Fruit fly (Drosophila melanogaster): ENCODE data around the gene Hrb87F.

Gene Hrb87F

dm6 chr3R:13684569-13685402 lies 24.5 kb upstream of the Hrb87F start (continued):
- no peak for TF ChIP-seq Sin3A (optimal IDR thresholded peaks at IDR 0.05)
- TF ChIP-seq sug (tag; optimal IDR thresholded peaks at IDR 0.05) = peak; percentile 27
- TF ChIP-seq dysf (GFP tag; IDR thresholded peaks at IDR 0.05) = no peak

dm6 chr3R:13683624-13684568 lies 23.6 kb upstream of the Hrb87F start, which contains the start of gene flfl:
TSS of gene flfl (plus strand) at chr3R:13683921.
- TF ChIP-seq B-H2 (GFP tag; optimal IDR thresholded peaks at IDR 0.05) (no peak), CG7556 (GFP tag; optimal IDR thresholded peaks at IDR 0.05) (peak; percentile 9), Pdp1 (GFP tag; optimal IDR thresholded peaks at IDR 0.05) (peak in 1 of 2 experiments; percentile 96), gfzf (GFP tag; optimal IDR thresholded peaks at IDR 0.05) (peak; percentile 63), Trl (optimal IDR thresholded peaks at IDR 0.05) (peak; percentile 100), Trl (GFP tag; optimal IDR thresholded peaks at IDR 0.05) (peak; percentile 61), CG8290 (GFP tag; optimal IDR thresholded peaks at IDR 0.05) (no peak), CG8290 (tag; optimal IDR thresholded peaks at IDR 0.05) (peak in 1 of 2 experiments; percentile 72), Sry-δ (GFP tag; optimal IDR thresholded peaks at IDR 0.05) (peak; percentile 90), CG18764 (GFP tag; optimal IDR thresholded peaks at IDR 0.05) (peak; percentile 35), CG1792 (GFP tag; optimal IDR thresholded peaks at IDR 0.05) (peak; percentile 32), BtbVII (GFP tag; optimal IDR thresholded peaks at IDR 0.05) (peak; percentile 19), Tbp (GFP tag; optimal IDR thresholded peaks at IDR 0.05) (peak; percentile 5), dm (GFP tag; optimal IDR thresholded peaks at IDR 0.05) (peak; percentile 48), Gsc (GFP tag; IDR thresholded peaks at IDR 0.05) (no peak), CG11247 (GFP tag; IDR thresholded peaks at IDR 0.05) (no peak), CG34376 (GFP tag; optimal IDR thresholded peaks at IDR 0.05) (peak; percentile 54), CG13287 (GFP tag; IDR thresholded peaks at IDR 0.05; ENCODE audit: partially characterized antibody) (no peak), CG8478 (optimal IDR thresholded peaks at IDR 0.05) (peak; percentile 85), CG10267 (tag; optimal IDR thresholded peaks at IDR 0.05) (peak; percentile 82), nmo (GFP tag; optimal IDR thresholded peaks at IDR 0.05) (peak; percentile 51), CG17612 (GFP tag; IDR thresholded peaks at IDR 0.05) (no peak), CG17328 (GFP tag; IDR thresholded peaks at IDR 0.05) (no peak), Six4 (GFP tag; optimal IDR thresholded peaks at IDR 0.05) (no peak), scrt (GFP tag; optimal IDR thresholded peaks at IDR 0.05) (peak; percentile 14), maf-S (GFP tag; optimal IDR thresholded peaks at IDR 0.05) (peak; percentile 24), HLH54F (GFP tag; optimal IDR thresholded peaks at IDR 0.05) (peak; percentile 11), eyg (GFP tag; optimal IDR thresholded peaks at IDR 0.05) (peak; percentile 3), wdn (GFP tag; IDR thresholded peaks at IDR 0.05) (no peak), chm (GFP tag; IDR thresholded peaks at IDR 0.05) (no peak), jigr1 (GFP tag; IDR thresholded peaks at IDR 0.05) (no peak), CG12155 (GFP tag; optimal IDR thresholded peaks at IDR 0.05) (peak; percentile 18), Side (GFP tag; optimal IDR thresholded peaks at IDR 0.05) (peak; percentile 4), D (optimal IDR thresholded peaks at IDR 0.05) (peak; percentile 26), D (GFP tag; optimal IDR thresholded peaks at IDR 0.05) (no peak), btn (GFP tag; optimal IDR thresholded peaks at IDR 0.05) (peak; percentile 6), chn (GFP tag; optimal IDR thresholded peaks at IDR 0.05) (no peak), CG7987 (GFP tag; optimal IDR thresholded peaks at IDR 0.05) (peak; percentile 74), CG3163 (GFP tag; optimal IDR thresholded peaks at IDR 0.05) (peak; percentile 39), dan (GFP tag; IDR thresholded peaks at IDR 0.05) (no peak), kni (GFP tag; optimal IDR thresholded peaks at IDR 0.05) (peak; percentile 87), peb (GFP tag; IDR thresholded peaks at IDR 0.05) (no peak), mam (GFP tag; optimal IDR thresholded peaks at IDR 0.05) (peak; percentile 35), yki (optimal IDR thresholded peaks at IDR 0.05) (peak; percentile 97), Hsf (GFP tag; optimal IDR thresholded peaks at IDR 0.05) (peak; percentile 0)
